Fruit fly (Drosophila melanogaster) ovary, adult (tissue): ENCODE results near the gene opa.

Experiments used
- CG17801 ChIP-seq: fragments of 200-800 bp; optimal IDR thresholded peaks from 2 replicates; lab custom pipeline; 2019; ENCODE audit warnings: missing biosample characterization, mild to moderate bottlenecking, missing genetic modification characterization, moderate library complexity; ENCODE audit not compliant: partially characterized antibody

opa gene

dm6 chr3R:4864901-4865601, 12.4 kb downstream of the opa start:
- no peak for TF ChIP-seq CG17801 (GFP tag; lab: Kevin White, UChicago)

- TF ChIP-seq CG17801 (GFP tag; lab: Kevin White, UChicago): no peak
These were observed 13.5 kb downstream of the opa start for dm6 chr3R:4866073-4866472.

- TF ChIP-seq CG17801 (GFP tag; lab: Kevin White, UChicago): no peak
These were observed 14.3 kb downstream of the opa start for dm6 chr3R:4866916-4867315.

dm6 chr3R:4868663-4869225, 16.1 kb downstream of the opa start:
- no peak for TF ChIP-seq CG17801 (GFP tag; lab: Kevin White, UChicago)

DNA sequence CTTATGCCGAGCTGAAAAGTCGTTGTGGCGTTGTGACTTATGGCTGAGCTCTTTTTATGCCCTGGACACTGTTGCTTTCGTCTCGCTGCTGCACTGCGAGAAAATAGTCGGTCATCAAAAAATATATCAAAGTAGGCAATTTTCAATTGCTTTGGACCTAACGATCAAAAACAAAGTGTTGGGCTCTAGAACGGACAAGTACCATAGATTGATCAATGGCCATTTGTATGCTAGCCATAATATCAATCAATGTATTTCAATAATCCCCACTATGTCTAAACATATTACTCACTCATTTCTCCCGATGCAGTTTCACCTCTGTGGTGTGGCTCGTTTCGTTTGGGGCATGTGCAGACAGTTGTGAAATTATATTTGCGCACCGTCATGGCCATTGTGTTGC, 21.1 kb downstream of the opa start:
- TF ChIP-seq CG17801 (GFP tag; lab: Kevin White, UChicago): no peak

dm6 chr3R:4878433-4878832, 25.8 kb downstream of the opa start, which contains the start of gene laf:
Gene laf, minus strand, starts transcription at chr3R:4878533.
- no peak for TF ChIP-seq CG17801 (GFP tag; lab: Kevin White, UChicago)

dm6 chr3R:4883186-4883746, 30.7 kb downstream of the opa start:
- TF ChIP-seq CG17801 (GFP tag; lab: Kevin White, UChicago): no peak

DNA sequence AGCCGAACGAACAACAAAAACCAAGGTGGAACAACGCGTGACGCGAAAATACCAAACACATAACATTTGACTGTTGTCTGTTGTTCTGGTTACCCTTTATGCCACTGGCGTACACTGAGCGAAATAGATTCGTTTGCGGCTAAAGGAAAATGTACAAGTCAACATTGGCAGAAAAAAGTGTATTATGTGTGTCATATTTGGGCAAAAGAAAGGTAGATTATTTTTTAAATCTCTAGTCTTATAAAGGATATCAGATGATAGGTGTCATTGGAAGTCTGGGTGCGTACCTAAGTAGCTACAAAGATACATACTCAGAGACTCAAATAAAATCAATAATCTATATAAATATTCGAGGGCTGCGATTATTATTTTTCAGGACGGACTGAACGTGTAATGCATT, 31.3 kb downstream of the opa start:
- no peak for TF ChIP-seq CG17801 (GFP tag; lab: Kevin White, UChicago)

dm6 chr3R:4886086-4886812, 33.6 kb downstream of the opa start:
- TF ChIP-seq CG17801 (GFP tag; lab: Kevin White, UChicago): no peak

- TF ChIP-seq CG17801 (GFP tag; lab: Kevin White, UChicago): no peak
These were observed 42.9 kb downstream of the opa start for dm6 chr3R:4895553-4895952.

DNA sequence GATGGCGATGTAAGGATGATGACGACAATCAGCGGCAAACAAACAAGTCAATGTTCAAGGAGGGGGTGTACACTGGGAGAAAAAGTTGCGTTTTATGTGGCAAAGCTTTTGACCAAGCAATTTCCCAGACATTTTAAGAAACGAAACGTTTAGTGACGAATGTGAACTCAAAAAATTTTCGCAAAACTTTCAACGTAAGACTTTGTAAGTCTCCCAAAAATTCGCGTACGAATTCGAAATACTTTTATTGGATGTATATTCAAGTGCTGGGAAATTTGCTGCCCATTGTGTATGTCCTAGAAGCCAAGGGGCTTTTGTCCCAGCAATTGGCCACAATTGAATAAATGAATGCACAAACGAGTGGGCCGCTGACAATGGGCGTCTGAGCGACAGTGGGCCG, 44.3 kb downstream of the opa start:
- TF ChIP-seq CG17801 (GFP tag; lab: Kevin White, UChicago): no peak

- TF ChIP-seq CG17801 (GFP tag; lab: Kevin White, UChicago): no peak
These were observed 47.8 kb downstream of the opa start for dm6 chr3R:4900435-4900834.

dm6 chr3R:4901189-4901588, 48.6 kb downstream of the opa start:
- TF ChIP-seq CG17801 (GFP tag; lab: Kevin White, UChicago): no peak

- TF ChIP-seq CG17801 (GFP tag; lab: Kevin White, UChicago): no peak
These were observed 49.2 kb downstream of the opa start for dm6 chr3R:4901782-4902181.

dm6 chr3R:4903565-4903964, 51.0 kb downstream of the opa start:
- no peak for TF ChIP-seq CG17801 (GFP tag; lab: Kevin White, UChicago)
